Worm (Caenorhabditis elegans): ENCODE results near the gene mes-4.
A peak's percentile ranks its signal among the peaks of the same experiment; 100 is the strongest.

mes-4 gene

DNA sequence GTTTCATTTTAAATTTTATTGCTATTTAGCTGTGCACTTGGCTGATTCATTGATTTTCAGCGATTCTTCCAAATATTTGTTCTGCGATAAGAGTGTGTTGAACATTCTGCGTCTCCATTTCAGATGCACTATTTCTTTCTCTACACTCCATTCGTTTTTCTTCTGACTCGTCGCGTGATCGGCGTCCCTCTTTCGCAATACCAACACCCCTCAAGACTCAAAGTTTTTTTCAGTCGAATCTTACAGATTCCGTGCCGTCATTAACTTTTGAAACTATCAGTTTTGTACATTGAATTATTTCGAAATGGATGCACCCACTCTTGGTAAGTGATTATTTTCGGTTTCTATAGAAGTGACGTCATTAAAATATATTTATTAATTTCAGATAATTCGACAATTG is 25.6 kb upstream of the mes-4 start, which contains the start of gene frm-10 (continued):
- TF ChIP-seq F16B12.6 (tag; optimal IDR thresholded peaks at IDR 0.05) (peak; percentile 60), nhr-20 (tag; optimal IDR thresholded peaks at IDR 0.05) (peak; percentile 78), lin-15B (tag; optimal IDR thresholded peaks at IDR 0.05) (no peak), elt-2 (tag; optimal IDR thresholded peaks at IDR 0.05) (peak; percentile 88), xbp-1 (tag; optimal IDR thresholded peaks at IDR 0.05) (peak; percentile 30), zip-4 (GFP tag; optimal IDR thresholded peaks at IDR 0.05) (peak; percentile 96)

DNA sequence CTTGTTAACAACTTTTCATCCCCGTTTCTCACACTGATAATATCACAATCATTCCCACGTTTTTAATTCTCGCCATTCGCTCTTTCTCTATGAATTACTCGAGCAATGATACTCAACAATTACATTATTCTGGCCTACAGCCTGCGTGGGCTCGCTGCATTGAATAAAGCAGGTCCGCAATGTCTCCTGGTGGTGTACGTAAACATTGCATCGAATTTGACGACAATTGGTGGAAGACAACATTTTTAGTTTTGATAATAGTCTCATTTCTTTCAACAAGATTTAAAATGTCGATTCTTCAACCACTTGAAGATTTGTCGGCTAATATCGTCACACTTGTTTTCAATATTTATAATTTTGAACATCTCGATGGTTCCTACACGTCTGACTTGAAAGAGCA is 22.0 kb upstream of the mes-4 start, which contains the start of gene bath-39:
TSS of gene bath-39 (plus strand) at position 137 of the 400 bp plus-strand sequence.
- TF ChIP-seq nhr-47 (tag; optimal IDR thresholded peaks at IDR 0.05) (no peak), efl-3 (GFP tag; optimal IDR thresholded peaks at IDR 0.05) (no peak), snu-23 (GFP tag; optimal IDR thresholded peaks at IDR 0.05) (peak; percentile 28), ces-1 (GFP tag; optimal IDR thresholded peaks at IDR 0.05) (no peak), C16A3.4 (tag; optimal IDR thresholded peaks at IDR 0.05) (no peak), C04F5.9 (tag; optimal IDR thresholded peaks at IDR 0.05) (no peak), dpl-1 (GFP tag; optimal IDR thresholded peaks at IDR 0.05) (peak in 2 of 3 experiments; percentile 19 to 48), F16B12.6 (tag; optimal IDR thresholded peaks at IDR 0.05) (peak; percentile 81), nhr-85 (tag) (no peak), rnt-1 (tag; optimal IDR thresholded peaks at IDR 0.05) (peak; percentile 32), lin-15B (tag; optimal IDR thresholded peaks at IDR 0.05) (peak; percentile 1), ceh-63 (GFP tag; optimal IDR thresholded peaks at IDR 0.05) (no peak), efl-1 (optimal IDR thresholded peaks at IDR 0.05) (peak in 1 of 2 experiments; percentile 28), efl-1 (GFP tag; optimal IDR thresholded peaks at IDR 0.05 in 1 of 2) (peak; percentile 19 to 84), jun-1 (tag; optimal IDR thresholded peaks at IDR 0.05) (no peak), blmp-1 (tag; optimal IDR thresholded peaks at IDR 0.05) (peak; percentile 22), irx-1 (tag; optimal IDR thresholded peaks at IDR 0.05) (no peak), lin-13 (GFP tag; optimal IDR thresholded peaks at IDR 0.05) (no peak), nhr-12 (tag; optimal IDR thresholded peaks at IDR 0.05) (no peak), snpc-4 (tag; optimal IDR thresholded peaks at IDR 0.05) (no peak), lin-35 (GFP tag; optimal IDR thresholded peaks at IDR 0.05) (peak; percentile 18 to 35), alr-1 (tag; optimal IDR thresholded peaks at IDR 0.05; ENCODE audit: borderline replicate concordance) (no peak), lsy-2 (tag; optimal IDR thresholded peaks at IDR 0.05) (peak in 1 of 2 experiments; percentile 40)

DNA sequence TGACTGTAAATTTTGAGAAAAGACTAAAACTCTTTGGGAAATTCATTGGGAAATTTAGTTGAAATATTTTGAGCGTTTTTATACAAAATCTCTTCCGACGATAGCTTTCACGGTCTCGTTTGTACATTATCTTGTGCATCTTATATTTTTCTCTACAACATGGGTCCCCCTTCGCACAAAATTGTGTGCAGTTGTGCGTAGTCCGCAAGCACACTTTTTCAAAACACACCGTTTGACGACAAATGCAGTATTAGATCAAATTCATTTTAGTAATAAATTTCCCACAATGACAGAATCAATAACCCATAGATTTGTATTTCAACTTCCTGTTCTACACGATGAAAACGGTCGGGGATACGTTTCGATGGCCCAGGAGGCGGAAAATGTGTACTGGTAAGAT is 20.5 kb upstream of the mes-4 start, which contains the start of gene F25H9.2:
TSS of gene F25H9.2 (plus strand) at position 226 of the 400 bp plus-strand sequence.
- TF ChIP-seq fkh-10 (GFP tag; optimal IDR thresholded peaks at IDR 0.05) (no peak), pax-3 (tag; optimal IDR thresholded peaks at IDR 0.05) (no peak), hlh-17 (GFP tag; optimal IDR thresholded peaks at IDR 0.05; ENCODE audit: borderline replicate concordance) (no peak), C16A3.4 (tag; optimal IDR thresholded peaks at IDR 0.05) (peak; percentile 46), C04F5.9 (tag; optimal IDR thresholded peaks at IDR 0.05) (no peak), dpl-1 (GFP tag; optimal IDR thresholded peaks at IDR 0.05) (peak in 2 of 3 experiments; percentile 55 to 61), nhr-47 (tag; optimal IDR thresholded peaks at IDR 0.05) (no peak), swsn-7 (tag; optimal IDR thresholded peaks at IDR 0.05) (no peak), rnt-1 (tag; optimal IDR thresholded peaks at IDR 0.05) (peak; percentile 29), nhr-71 (tag; optimal IDR thresholded peaks at IDR 0.05) (peak; percentile 25), ceh-82 (tag; optimal IDR thresholded peaks at IDR 0.05) (peak in 1 of 3 experiments; percentile 8), tlp-1 (tag; optimal IDR thresholded peaks at IDR 0.05) (no peak), lin-39 (tag; optimal IDR thresholded peaks at IDR 0.05) (no peak), vab-15 (tag; optimal IDR thresholded peaks at IDR 0.05) (no peak), sptf-1 (tag; optimal IDR thresholded peaks at IDR 0.05) (no peak), ces-1 (GFP tag; optimal IDR thresholded peaks at IDR 0.05) (no peak), sox-4 (tag; optimal IDR thresholded peaks at IDR 0.05) (no peak), lin-35 (GFP tag; optimal IDR thresholded peaks at IDR 0.05) (peak; percentile 26 to 59), sup-37 (GFP tag; optimal IDR thresholded peaks at IDR 0.05) (no peak), grh-1 (GFP tag; IDR thresholded peaks at IDR 0.05) (no peak), mdl-1 (tag; optimal IDR thresholded peaks at IDR 0.05) (peak in 1 of 2 experiments; percentile 2), snpc-4 (tag; optimal IDR thresholded peaks at IDR 0.05) (no peak), efl-3 (GFP tag; optimal IDR thresholded peaks at IDR 0.05) (no peak), snu-23 (GFP tag; optimal IDR thresholded peaks at IDR 0.05) (peak; percentile 47), unc-30 (tag; optimal IDR thresholded peaks at IDR 0.05) (no peak), F16B12.6 (tag; optimal IDR thresholded peaks at IDR 0.05) (peak; percentile 90), unc-130 (tag; optimal IDR thresholded peaks at IDR 0.05) (peak; percentile 47), hlh-4 (tag; optimal IDR thresholded peaks at IDR 0.05) (no peak), efl-1 (optimal IDR thresholded peaks at IDR 0.05) (peak; percentile 5 to 37), efl-1 (GFP tag; optimal IDR thresholded peaks at IDR 0.05 in 1 of 2) (peak; percentile 36 to 43), nhr-90 (tag; optimal IDR thresholded peaks at IDR 0.05; ENCODE audit: poor library complexity) (no peak), lsy-2 (tag; optimal IDR thresholded peaks at IDR 0.05) (peak; percentile 20 to 45), blmp-1 (tag; optimal IDR thresholded peaks at IDR 0.05) (peak; percentile 26)

Data from whole organism, L1 larva.